Fruit fly (Drosophila melanogaster) S2 (cell line): ENCODE measurements around the gene E2f2.

Experiments
- CG8478 ChIP-seq: fragments of >200 bp; optimal IDR thresholded peaks from 2 replicates; lab custom pipeline; 2018
- CTCF ChIP-seq, 2 experiments: fragments of >200 bp; optimal IDR thresholded peaks; 2 replicates each; lab custom pipeline; 2018

DNA sequence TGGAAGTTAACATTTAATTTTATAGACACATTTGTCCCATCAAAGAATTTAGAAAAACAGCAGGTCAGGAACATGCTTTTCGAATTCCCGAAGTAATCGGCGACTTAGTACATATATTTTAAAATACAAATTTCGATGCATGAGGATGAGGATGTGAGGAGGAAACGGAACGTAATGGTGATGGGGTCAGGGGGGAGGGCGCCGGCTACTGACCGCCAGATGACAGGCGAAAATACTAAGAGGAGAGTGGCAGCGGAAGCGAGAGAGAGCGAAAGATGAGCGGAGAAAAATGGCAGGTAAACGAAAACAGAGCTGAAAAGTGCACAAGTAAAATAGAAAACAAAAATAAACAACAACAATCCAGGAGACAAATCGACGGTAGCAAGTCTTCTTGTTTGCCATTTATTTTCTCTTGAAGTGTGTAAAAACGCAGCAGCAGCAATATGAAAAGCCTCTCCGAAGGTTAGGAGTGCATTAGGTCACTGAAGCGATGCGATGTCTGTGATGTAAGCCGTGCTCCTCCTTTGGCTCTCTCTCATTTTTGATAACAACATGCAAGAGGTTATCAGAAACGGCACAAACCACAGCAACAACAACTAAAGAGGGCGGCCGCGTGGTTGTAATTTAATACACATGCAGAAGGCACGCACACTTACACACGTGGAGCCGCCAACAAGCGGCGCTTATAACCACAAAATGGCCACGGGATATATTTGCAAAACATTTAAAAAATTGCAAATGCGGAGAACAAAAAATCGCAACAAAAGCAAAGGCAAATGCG is 22.1 kb upstream of the E2f2 start:
- TF ChIP-seq CG8478 (no peak), CTCF (optimal IDR thresholded peaks at IDR 0.05; lab: Kevin White, UChicago) (no peak)
